Fruit fly (Drosophila melanogaster) whole organism, adult: Measurements from ENCODE around the gene Dsor1.

Experiments used
- CG5204 ChIP-seq: fragments of 200-800 bp; sonication (Bioruptor generic); optimal IDR thresholded peaks from 2 replicates; lab custom pipeline; 2016; ENCODE audit warnings: missing biosample characterization, missing genetic modification characterization
- Clk ChIP-seq: fragments of 200-800 bp; sonication (Bioruptor generic); optimal IDR thresholded peaks from 2 replicates; lab custom pipeline; 2017; ENCODE audit warnings: missing biosample characterization, missing genetic modification characterization
- Mnt ChIP-seq: fragments of 200-800 bp; sonication (Bioruptor generic); optimal IDR thresholded peaks from 2 replicates; lab custom pipeline; 2016; ENCODE audit warnings: missing biosample characterization, mild to moderate bottlenecking, missing genetic modification characterization
- cnc ChIP-seq, 2 experiments: fragments of >200 bp; optimal IDR thresholded peaks; 2 replicates each; lab custom pipeline; 2017
- kay ChIP-seq: fragments of 200-800 bp; sonication (Bioruptor generic); peaks from one replicate; lab custom pipeline; 2016; ENCODE audit warnings: missing biosample characterization, missing genetic modification characterization, borderline replicate concordance
- tj ChIP-seq: fragments of 200-800 bp; sonication (Bioruptor generic); optimal IDR thresholded peaks from 3 replicates; lab custom pipeline; 2017; ENCODE audit warnings: missing biosample characterization, mild to moderate bottlenecking, missing genetic modification characterization, moderate library complexity

- TF ChIP-seq CG5204 (GFP tag; lab: Kevin White, UChicago): no peak
- TF ChIP-seq tj (GFP tag; lab: Kevin White, UChicago): no peak
- no peak for TF ChIP-seq Clk (GFP tag; lab: Kevin White, UChicago)
- no peak for TF ChIP-seq kay (GFP tag; lab: Kevin White, UChicago)
- TF ChIP-seq cnc (optimal IDR thresholded peaks at IDR 0.05; lab: Kevin White, UChicago): no peak
- TF ChIP-seq Mnt (GFP tag; lab: Kevin White, UChicago): no peak
These were observed 26.7 kb upstream of the Dsor1 start for dm6 chrX:9220434-9220833.
